Fruit fly (Drosophila melanogaster): ENCODE measurements around the gene CG32447.

dm6 chr3L:21666880-21667279 lies 39.3 kb downstream of the CG32447 start, which contains the start of gene Cpr78E:
- TF ChIP-seq fd96Ca (GFP tag; IDR thresholded peaks at IDR 0.05) (no peak), CG9948 (tag; optimal IDR thresholded peaks at IDR 0.05) (no peak), rn (GFP tag; IDR thresholded peaks at IDR 0.05) (no peak), CG10348 (GFP tag; IDR thresholded peaks at IDR 0.05) (no peak), CG8301 (tag; optimal IDR thresholded peaks at IDR 0.05) (no peak), Pif1A (GFP tag; optimal IDR thresholded peaks at IDR 0.05) (no peak), EcR (GFP tag; optimal IDR thresholded peaks at IDR 0.05) (no peak), CG32121 (GFP tag; IDR thresholded peaks at IDR 0.05) (no peak), CG13204 (GFP tag; optimal IDR thresholded peaks at IDR 0.05) (no peak), Pif1B (GFP tag; optimal IDR thresholded peaks at IDR 0.05) (no peak), CG34367 (tag; optimal IDR thresholded peaks at IDR 0.05) (no peak), CG8159 (tag; optimal IDR thresholded peaks at IDR 0.05) (no peak), CG4496 (GFP tag; IDR thresholded peaks at IDR 0.05) (no peak)

Data from whole organism, pupa.